Fruit fly (Drosophila melanogaster) whole organism, adult: ENCODE data around the gene ras.

ENCODE experiments used
- CG14711 ChIP-seq: fragments of 200-800 bp; sonication (Bioruptor generic); optimal IDR thresholded peaks from 2 replicates; lab custom pipeline; 2018; ENCODE audit warnings: missing biosample characterization, mild to moderate bottlenecking, missing genetic modification characterization, moderate library complexity
- CG5204 ChIP-seq: fragments of 200-800 bp; sonication (Bioruptor generic); optimal IDR thresholded peaks from 2 replicates; lab custom pipeline; 2016; ENCODE audit warnings: missing biosample characterization, missing genetic modification characterization
- cic ChIP-seq: fragments of 200-800 bp; sonication (Bioruptor generic); optimal IDR thresholded peaks from 2 replicates; lab custom pipeline; 2017; ENCODE audit warnings: missing biosample characterization, mild to moderate bottlenecking, missing genetic modification characterization, moderate library complexity
- tj ChIP-seq: fragments of 200-800 bp; sonication (Bioruptor generic); optimal IDR thresholded peaks from 3 replicates; lab custom pipeline; 2017; ENCODE audit warnings: missing biosample characterization, mild to moderate bottlenecking, missing genetic modification characterization, moderate library complexity

DNA sequence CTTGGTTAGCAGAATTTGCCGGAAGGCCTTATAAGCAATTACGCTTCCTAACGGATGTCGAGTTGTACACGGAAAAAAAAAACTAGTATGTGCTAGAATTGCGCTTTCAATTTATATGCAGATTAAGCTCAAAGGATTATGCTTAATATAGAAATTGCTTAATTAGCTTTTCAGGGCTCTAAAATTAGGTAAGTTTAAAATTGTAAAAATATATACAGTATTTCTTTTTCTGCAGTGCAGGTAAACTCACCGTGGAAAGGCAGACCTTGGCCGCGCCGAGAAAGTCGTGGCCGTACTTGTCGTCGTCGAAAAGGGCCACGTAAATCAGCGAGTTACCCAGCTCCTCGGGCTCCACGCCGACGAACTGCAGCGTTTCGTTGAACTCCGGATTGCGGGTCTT is 6.4 kb downstream of the ras start:
- TF ChIP-seq cic (GFP tag; lab: Kevin White, UChicago) (no peak), tj (no peak), CG14711 (tag; lab: Kevin White, UChicago) (no peak), CG5204 (GFP tag; lab: Kevin White, UChicago) (no peak)
